Worm (Caenorhabditis elegans): Measurements from ENCODE around the gene angl-1.

The angl-1 gene

DNA sequence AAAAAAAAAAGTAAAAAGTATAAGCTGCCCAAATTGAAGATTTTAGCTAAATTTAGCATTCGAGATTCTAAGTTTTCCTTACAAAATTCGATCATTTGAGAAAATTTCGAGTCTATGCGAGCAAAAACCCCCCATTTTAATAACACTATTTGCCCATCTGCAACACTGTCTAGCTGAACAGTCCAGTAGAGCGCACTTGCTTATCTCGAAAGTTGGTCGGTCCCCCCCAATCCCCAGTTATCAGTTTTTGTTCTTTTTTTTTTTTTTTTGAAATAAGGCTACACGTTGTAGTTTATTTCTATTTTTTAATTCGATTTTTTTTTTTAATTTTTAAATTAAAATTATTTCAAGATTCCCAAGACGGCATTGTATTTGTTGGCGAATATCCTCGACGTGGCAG lies 4.8 kb downstream of the angl-1 start:
- peak; percentile 2 for TF ChIP-seq W03F9.2 (tag; optimal IDR thresholded peaks at IDR 0.05)
- TF ChIP-seq him-1 (tag; optimal IDR thresholded peaks at IDR 0.05): no peak
- TF ChIP-seq dao-5 (tag; optimal IDR thresholded peaks at IDR 0.05): no peak

DNA sequence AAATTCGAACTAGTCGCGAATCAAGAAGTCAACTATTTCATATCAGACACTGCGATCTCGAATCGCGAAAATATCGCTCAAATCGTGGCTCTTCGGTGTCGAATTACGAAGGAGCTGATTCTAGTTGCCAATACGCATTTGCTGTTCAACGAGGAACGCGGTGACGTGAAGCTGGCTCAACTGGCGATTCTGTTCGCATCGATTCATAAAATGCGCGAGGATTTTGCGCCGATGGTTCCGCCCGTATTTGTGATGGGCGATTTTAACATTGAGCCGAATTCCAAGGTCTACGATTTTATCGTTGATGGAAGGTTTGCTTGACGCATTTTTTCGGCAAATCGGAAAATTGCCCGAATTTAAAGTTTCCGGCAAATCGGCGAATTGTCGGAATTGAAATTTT lies 7.6 kb downstream of the angl-1 start:
- TF ChIP-seq W03F9.2 (tag; optimal IDR thresholded peaks at IDR 0.05) (no peak), him-1 (tag; optimal IDR thresholded peaks at IDR 0.05) (no peak), dao-5 (tag; optimal IDR thresholded peaks at IDR 0.05) (no peak)

DNA sequence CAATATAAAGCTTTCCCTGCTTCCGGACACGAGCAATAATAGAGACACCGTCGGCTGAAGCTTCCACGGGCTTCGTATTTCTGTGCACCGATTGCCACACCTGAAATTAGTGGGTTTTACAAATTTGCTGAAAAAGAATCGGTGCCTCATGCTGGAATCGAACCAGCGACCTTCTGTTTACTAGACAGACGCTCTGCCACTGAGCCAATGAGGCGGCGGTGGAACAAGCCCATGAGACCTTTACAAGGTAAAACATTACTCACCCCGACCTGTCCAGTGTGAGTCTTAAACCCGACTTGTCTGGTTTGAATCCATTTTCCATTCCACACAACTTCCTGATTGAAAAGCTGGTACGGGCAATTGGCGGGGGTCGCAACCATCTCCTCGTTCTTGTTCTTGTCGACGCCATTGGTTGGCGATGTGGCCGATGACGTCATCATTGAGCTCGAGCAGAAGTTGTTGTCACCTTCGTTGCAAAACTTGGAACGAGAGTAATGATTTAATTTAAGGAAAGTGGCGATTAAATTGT lies 11.7 kb downstream of the angl-1 start, which contains the start of gene ndx-2:
Gene ndx-2, minus strand, starts transcription at position 479 of the 529 bp plus-strand sequence.
- peak; percentile 33 for TF ChIP-seq dao-5 (tag; optimal IDR thresholded peaks at IDR 0.05)
- no peak for TF ChIP-seq him-1 (tag; optimal IDR thresholded peaks at IDR 0.05)

DNA sequence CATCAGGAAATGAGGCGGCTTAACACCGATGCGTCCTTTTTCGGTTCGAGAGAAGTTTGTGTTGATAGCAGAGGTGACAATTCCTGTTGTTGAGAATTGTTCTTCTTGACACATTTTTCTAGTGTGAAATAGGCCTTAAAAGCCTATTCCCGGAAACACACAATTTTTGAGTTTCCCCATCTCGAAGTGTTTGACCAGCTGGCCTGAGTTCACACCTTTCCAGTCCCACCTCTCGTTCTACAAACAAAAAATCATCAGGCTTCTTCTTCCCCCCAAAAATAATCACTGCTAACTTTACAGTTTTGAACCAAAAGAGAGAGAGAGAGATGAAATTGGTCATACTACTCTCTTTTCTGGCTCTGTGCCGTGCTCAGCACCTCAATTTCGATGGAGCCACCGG lies 13.7 kb downstream of the angl-1 start, which contains the start of gene W02G9.4:
Gene W02G9.4, plus strand, starts transcription at position 301 of the 400 bp plus-strand sequence.
- TF ChIP-seq him-1 (tag; optimal IDR thresholded peaks at IDR 0.05) (no peak), dao-5 (tag; optimal IDR thresholded peaks at IDR 0.05) (no peak), W03F9.2 (tag; optimal IDR thresholded peaks at IDR 0.05) (no peak)

DNA sequence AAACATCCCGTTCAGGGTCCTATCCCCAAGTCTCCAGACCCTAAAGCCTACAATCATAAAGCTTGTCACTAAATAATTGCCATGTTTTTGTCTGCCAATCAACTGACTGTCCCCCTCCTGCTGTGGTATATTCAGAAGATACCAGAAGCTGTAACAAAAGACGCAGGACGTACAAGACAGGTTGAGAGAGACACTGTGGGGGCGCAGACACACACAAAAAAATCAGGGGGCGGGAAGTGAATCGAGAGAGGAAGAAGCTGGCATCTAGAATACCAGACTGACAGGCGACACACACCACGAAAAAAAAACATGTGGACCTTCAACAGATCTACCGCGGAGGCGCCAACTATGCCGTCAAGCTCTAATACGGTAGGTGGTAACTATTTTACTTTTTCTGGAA lies 18.3 kb downstream of the angl-1 start, which contains the start of gene kel-8:
Gene kel-8, plus strand, starts transcription at position 301 of the 400 bp plus-strand sequence.
- TF ChIP-seq W03F9.2 (tag; optimal IDR thresholded peaks at IDR 0.05) (no peak), dao-5 (tag; optimal IDR thresholded peaks at IDR 0.05) (no peak), him-1 (tag; optimal IDR thresholded peaks at IDR 0.05) (no peak)

DNA sequence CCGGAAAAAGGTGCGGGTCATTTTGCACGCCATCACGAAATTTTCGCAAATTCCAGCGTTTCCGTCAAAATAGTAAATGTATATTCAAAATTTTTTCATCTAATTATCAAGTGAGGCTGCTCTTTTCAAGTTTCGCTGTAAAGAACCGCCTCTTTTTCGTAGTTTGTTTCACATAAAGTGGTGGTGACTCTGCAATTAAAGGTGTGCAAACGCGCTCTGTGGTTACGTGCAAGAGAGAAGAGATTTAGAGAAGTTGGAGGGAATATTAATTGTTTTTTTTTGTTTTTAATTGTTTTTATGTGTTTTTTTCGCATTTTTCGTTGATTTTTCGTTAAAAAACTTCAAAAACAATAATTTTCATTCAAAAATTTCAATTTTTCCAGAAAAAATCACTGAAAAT lies 19.7 kb downstream of the angl-1 start, which contains the start of gene W02G9.3:
Gene W02G9.3, plus strand, starts transcription at position 384 of the 400 bp plus-strand sequence.
- TF ChIP-seq dao-5 (tag; optimal IDR thresholded peaks at IDR 0.05) (no peak), W03F9.2 (tag; optimal IDR thresholded peaks at IDR 0.05) (peak; percentile 81)

DNA sequence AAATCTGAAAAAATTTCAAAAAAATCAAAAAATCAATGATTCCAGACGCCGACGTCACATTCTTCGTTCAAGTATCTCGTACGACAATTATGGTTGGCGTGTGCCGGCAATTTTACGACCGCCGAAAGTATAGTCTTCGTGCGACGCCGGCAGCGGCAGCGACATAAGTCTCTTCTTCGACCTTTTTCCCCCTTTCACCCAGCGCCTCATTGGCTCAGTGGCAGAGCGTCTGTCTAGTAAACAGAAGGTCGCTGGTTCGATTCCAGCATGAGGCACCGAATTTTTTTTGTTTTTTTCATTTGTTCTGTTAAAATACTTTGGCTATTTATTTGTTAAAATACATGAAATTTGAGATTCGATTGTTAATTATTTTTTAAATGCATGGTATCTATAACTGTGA lies 20.9 kb downstream of the angl-1 start:
- TF ChIP-seq him-1 (tag; optimal IDR thresholded peaks at IDR 0.05) (no peak), dao-5 (tag; optimal IDR thresholded peaks at IDR 0.05) (no peak), W03F9.2 (tag; optimal IDR thresholded peaks at IDR 0.05) (no peak)

DNA sequence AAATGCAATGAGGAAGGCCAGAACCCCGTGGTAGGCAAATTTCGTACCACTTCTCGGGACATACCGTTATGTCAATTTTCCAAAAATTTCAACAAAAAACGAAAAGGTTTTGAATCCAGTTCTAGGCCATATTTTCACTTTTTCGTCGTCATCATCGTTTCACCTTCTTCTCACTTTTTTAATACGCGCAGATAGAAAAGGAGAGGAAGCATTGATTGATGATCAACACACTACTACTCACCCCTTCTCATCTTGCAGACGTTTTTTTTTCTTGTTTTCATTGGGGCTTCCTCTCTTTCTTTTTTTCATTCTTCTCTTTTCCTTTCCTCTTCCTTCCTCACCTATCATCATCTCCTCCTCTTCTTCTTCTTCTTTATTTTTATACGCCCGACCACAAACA lies 22.8 kb downstream of the angl-1 start:
- TF ChIP-seq W03F9.2 (tag; optimal IDR thresholded peaks at IDR 0.05) (no peak), dao-5 (tag; optimal IDR thresholded peaks at IDR 0.05) (no peak), him-1 (tag; optimal IDR thresholded peaks at IDR 0.05) (no peak)

DNA sequence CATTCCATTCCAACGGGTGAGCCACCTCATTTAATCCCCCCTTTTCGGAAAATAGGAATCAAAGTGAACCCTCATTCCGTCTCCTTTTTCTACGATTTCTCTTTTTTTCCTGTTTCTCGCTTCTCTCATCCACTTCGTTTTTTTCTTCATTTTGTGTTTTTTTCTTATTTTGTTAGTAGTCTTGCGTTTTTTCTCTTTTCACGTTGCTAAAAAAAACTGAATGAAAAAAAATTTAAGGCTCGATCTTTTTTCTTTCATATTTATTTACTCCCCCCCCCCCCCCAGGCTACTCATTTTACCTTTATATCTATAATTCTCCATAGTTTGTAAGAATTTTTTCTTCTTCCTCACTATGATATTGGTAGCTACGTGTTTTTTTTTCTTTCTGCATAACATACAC lies 24.8 kb downstream of the angl-1 start:
- no peak for TF ChIP-seq dao-5 (tag; optimal IDR thresholded peaks at IDR 0.05)
- no peak for TF ChIP-seq him-1 (tag; optimal IDR thresholded peaks at IDR 0.05)
- TF ChIP-seq W03F9.2 (tag; optimal IDR thresholded peaks at IDR 0.05): no peak

DNA sequence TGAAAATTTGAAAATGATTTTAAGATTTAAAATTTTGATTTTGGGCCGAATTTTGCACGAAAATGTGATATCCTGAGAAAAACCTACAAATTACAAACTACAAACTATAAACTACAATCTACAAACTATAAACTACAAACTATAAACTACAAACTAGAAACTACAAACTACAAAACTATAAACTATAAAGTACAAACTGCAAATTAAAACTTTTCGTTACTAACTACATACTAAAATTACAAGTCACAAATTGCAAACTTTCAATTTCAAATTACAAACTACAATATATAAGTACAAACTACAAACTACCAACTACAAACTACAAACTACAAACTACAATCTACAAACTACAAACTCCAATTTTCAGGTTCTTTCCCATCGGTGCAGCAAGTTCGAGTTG lies 30.6 kb downstream of the angl-1 start:
- TF ChIP-seq dao-5 (tag; optimal IDR thresholded peaks at IDR 0.05) (no peak), W03F9.2 (tag; optimal IDR thresholded peaks at IDR 0.05) (no peak), him-1 (tag; optimal IDR thresholded peaks at IDR 0.05) (no peak)

DNA sequence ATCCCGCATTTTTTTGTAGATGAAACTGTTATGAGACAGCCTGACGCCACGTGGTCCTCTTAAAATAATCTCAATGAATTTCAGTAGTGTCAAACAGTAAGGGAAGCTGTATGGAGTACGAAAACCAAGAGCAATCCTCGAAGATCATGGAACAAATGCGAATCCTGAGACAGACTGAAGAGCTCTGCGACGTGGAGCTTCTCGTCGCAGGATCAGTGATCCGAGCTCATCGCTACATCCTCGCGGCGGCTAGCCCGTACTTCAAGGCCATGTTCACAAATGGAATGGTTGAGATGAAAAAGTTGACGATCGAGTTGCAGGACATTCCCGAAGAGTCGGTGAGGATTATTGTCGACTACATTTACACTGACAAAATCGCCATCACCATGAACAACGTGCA lies 31.3 kb downstream of the angl-1 start:
- TF ChIP-seq him-1 (tag; optimal IDR thresholded peaks at IDR 0.05) (no peak), dao-5 (tag; optimal IDR thresholded peaks at IDR 0.05) (no peak), W03F9.2 (tag; optimal IDR thresholded peaks at IDR 0.05) (no peak)

DNA sequence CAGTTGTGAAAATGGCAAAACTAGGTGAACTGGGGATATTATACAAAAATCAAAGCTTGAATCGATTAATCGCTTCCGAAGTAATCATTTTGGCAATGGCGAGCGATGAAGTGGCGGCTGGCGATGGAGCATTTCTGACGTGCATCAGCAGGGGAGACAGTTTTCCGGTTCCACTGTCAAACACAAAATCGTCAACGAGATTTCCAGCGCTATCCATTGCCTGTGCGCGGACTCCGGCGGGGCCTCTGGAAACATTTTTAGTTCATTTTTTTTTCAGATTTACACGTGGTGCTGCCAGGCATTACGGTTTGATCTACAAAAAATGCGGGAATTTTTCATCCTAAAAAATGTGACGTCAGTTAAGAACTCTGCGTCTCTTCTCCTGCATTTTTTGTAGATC lies 35.7 kb downstream of the angl-1 start:
- TF ChIP-seq dao-5 (tag; optimal IDR thresholded peaks at IDR 0.05) (no peak), W03F9.2 (tag; optimal IDR thresholded peaks at IDR 0.05) (no peak), him-1 (tag; optimal IDR thresholded peaks at IDR 0.05) (no peak)

DNA sequence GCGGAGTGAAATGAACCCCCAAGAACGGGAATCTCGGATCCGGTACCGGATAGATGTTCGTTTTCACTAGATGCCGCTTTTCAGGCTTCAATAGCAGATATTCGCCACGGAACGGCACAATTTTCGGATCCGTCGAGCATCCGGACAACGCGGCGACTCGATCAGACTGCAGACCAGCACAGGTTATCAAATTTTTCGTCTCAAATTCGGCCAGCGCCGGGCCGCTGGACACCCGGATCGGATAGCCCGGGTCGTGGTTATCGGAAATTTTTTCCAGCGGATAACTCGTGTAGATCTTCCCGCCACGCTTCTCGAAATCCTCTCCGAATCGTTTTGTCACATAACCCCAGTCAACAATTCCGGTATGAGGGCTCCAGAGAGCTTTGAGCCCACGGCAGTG lies 37.6 kb downstream of the angl-1 start:
- no peak for TF ChIP-seq dao-5 (tag; optimal IDR thresholded peaks at IDR 0.05)
- TF ChIP-seq him-1 (tag; optimal IDR thresholded peaks at IDR 0.05): no peak
- no peak for TF ChIP-seq W03F9.2 (tag; optimal IDR thresholded peaks at IDR 0.05)

DNA sequence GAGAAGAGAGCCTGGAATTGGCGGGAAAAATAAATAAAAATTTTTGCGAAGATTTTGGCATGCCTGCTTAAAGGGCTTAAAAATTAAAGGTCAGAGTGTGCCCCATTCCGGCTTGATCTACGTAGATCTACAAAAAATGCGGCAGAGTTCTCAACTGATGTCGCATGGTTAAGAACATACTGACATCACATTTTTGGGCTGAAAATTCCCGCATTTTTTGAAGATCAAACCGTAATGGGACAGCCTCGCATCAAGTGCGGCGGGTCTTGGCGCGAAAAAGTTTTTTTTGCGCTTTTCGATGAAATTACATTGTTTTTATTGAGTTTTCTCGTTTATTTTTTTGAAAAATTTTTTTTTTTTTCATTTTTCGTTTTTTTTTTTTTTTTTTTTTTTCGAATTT lies 38.1 kb downstream of the angl-1 start:
- TF ChIP-seq him-1 (tag; optimal IDR thresholded peaks at IDR 0.05) (no peak), W03F9.2 (tag; optimal IDR thresholded peaks at IDR 0.05) (no peak), dao-5 (tag; optimal IDR thresholded peaks at IDR 0.05) (no peak)

DNA sequence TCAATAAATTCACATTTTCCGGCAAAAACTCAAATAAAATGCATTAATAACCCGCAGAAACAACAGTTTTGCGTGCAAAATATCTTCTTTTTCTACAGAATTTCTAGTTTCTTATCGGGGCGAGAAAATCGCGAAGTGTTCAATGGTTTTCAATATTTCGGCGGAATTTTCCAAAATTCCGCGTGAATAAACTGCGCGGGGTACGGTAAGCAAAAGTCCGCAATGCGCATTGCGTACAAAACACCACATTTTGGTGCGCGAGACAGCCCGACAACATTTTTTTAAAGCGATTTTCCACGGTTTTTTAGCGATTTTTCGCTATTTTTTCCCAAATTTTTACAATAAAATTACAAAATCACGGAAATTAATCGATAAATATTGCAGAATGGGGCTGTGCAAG lies 41.5 kb downstream of the angl-1 start, which contains the start of gene Y45G12B.2:
Gene Y45G12B.2, plus strand, starts transcription at position 383 of the 400 bp plus-strand sequence.
- peak; percentile 43 for TF ChIP-seq W03F9.2 (tag; optimal IDR thresholded peaks at IDR 0.05)
- TF ChIP-seq dao-5 (tag; optimal IDR thresholded peaks at IDR 0.05): no peak
